Fruit fly (Drosophila melanogaster): ENCODE data around the gene Sfp65A.

Gene Sfp65A

DNA sequence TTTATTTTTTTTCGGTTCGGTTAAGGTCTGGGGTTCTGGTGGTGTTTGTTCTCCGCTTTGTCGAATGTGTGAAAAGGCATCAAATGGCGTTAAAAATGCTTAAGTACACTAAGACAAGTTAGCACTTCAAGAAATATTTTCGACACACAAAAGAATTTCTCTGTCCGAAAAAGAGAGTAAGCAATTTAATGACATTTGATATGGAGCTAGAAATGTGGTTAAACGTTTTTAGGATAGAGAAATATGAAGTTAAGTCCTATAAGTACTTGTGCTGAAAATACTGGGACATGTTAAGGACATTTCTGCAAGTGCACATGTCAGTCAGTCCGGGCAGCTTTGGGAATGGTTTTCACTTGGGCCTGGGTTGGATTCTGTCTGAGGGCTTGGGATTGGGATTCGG, 5.8 kb upstream of the Sfp65A start (continued):
- no peak for TF ChIP-seq Sox15 (GFP tag; optimal IDR thresholded peaks at IDR 0.05)
- TF ChIP-seq Gug (GFP tag; IDR thresholded peaks at IDR 0.05): no peak
- TF ChIP-seq Eip93F (GFP tag; optimal IDR thresholded peaks at IDR 0.05): no peak
- peak; percentile 52 for TF ChIP-seq esn (GFP tag; optimal IDR thresholded peaks at IDR 0.05)
- peak; percentile 24 for TF ChIP-seq CG10631 (GFP tag; optimal IDR thresholded peaks at IDR 0.05)
- TF ChIP-seq acj6 (GFP tag; optimal IDR thresholded peaks at IDR 0.05): no peak
- TF ChIP-seq dsx (GFP tag; optimal IDR thresholded peaks at IDR 0.05; ENCODE audit: poor library complexity, severe bottlenecking): no peak
- TF ChIP-seq CG6276 (GFP tag; optimal IDR thresholded peaks at IDR 0.05): no peak
- no peak for TF ChIP-seq Blimp-1 (GFP tag; optimal IDR thresholded peaks at IDR 0.05)
- TF ChIP-seq CG15336 (GFP tag; IDR thresholded peaks at IDR 0.05): 0 out of 2 replicates have a peak, but pooled peaks have one; percentile 11
- TF ChIP-seq achi (GFP tag; optimal IDR thresholded peaks at IDR 0.05): peak; percentile 9
- no peak for TF ChIP-seq CG9139 (GFP tag; optimal IDR thresholded peaks at IDR 0.05)
- TF ChIP-seq CG3919 (GFP tag; optimal IDR thresholded peaks at IDR 0.05): peak; percentile 16
- no peak for TF ChIP-seq CG1621 (tag; optimal IDR thresholded peaks at IDR 0.05)

DNA sequence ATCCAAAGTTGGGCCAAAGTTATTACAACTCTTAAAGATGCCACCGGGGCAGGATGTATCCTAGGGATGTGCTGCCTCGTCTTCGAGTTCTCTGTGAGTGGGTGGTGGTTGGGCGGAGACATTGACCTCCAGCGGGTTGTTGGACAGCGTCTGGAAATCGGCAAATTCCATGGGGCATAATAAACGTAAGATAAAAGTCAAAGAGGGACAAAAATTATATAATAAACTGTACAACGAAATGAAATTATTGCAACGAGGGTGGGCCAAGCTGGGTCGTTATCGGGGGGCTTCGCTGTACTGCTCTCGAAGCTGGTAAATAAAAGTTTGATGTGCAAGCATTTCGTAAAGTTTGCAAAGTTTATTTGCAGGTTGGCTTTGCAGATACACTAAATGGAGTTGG, 1.6 kb upstream of the Sfp65A start:
- no peak for TF ChIP-seq Sox15 (GFP tag; optimal IDR thresholded peaks at IDR 0.05)
- no peak for TF ChIP-seq CG8632 (GFP tag; optimal IDR thresholded peaks at IDR 0.05)
- no peak for TF ChIP-seq CG6276 (GFP tag; optimal IDR thresholded peaks at IDR 0.05)
- no peak for TF ChIP-seq CG10631 (GFP tag; optimal IDR thresholded peaks at IDR 0.05)
- TF ChIP-seq OdsH (GFP tag; optimal IDR thresholded peaks at IDR 0.05): no peak
- no peak for TF ChIP-seq svp (GFP tag)
- TF ChIP-seq salr (GFP tag; optimal IDR thresholded peaks at IDR 0.05): no peak
- TF ChIP-seq Eip75B (GFP tag; optimal IDR thresholded peaks at IDR 0.05): no peak
- no peak for TF ChIP-seq Sox14 (GFP tag; optimal IDR thresholded peaks at IDR 0.05)
- TF ChIP-seq pdm3 (GFP tag; optimal IDR thresholded peaks at IDR 0.05): no peak
- no peak for TF ChIP-seq achi (GFP tag; optimal IDR thresholded peaks at IDR 0.05)
- TF ChIP-seq CG9139 (GFP tag; optimal IDR thresholded peaks at IDR 0.05): no peak
- no peak for TF ChIP-seq Sox102F (GFP tag; optimal IDR thresholded peaks at IDR 0.05)

DNA sequence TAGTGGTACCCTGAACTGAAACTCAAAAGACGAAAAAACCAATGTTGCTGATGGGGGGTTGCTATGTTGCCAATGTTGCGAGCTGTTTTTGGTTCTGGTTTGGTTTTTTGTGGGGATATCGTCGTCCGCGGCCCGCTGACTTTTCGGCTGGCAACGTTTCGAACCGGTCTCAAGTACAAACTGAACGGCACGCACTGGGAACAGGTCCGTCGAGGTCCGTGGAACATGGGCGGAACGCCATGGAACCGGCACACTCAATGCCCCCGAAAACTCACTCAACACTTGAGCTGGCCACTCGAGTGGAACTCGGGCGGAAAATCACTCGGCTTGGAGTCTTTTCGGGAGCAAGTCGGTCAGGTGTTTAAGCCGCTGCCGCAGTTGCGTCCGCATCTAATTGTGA, 2.2 kb downstream of the Sfp65A start, which contains the start of gene CG13300:
Gene CG13300, minus strand, starts transcription at position 159 of the 400 bp plus-strand sequence.
- TF ChIP-seq fkh (GFP tag; optimal IDR thresholded peaks at IDR 0.05) (no peak), ss (GFP tag; optimal IDR thresholded peaks at IDR 0.05) (peak; percentile 54 to 78), CG9139 (GFP tag; optimal IDR thresholded peaks at IDR 0.05) (peak; percentile 44), Eip75B (GFP tag; optimal IDR thresholded peaks at IDR 0.05) (peak; percentile 41), svp (GFP tag) (peak; percentile 7), vri (GFP tag; optimal IDR thresholded peaks at IDR 0.05) (peak; percentile 20), salr (GFP tag; optimal IDR thresholded peaks at IDR 0.05) (no peak), Eip78C (GFP tag) (peak; percentile 46), CG6854 (GFP tag; optimal IDR thresholded peaks at IDR 0.05) (peak; percentile 56), cyc (GFP tag; optimal IDR thresholded peaks at IDR 0.05) (no peak), Blimp-1 (GFP tag; optimal IDR thresholded peaks at IDR 0.05) (no peak), CG15336 (GFP tag; IDR thresholded peaks at IDR 0.05) (peak; percentile 16; the same call in 1 of the 2 replicates), Ets96B (tag; optimal IDR thresholded peaks at IDR 0.05) (no peak), eg (GFP tag; IDR thresholded peaks at IDR 0.05) (peak; percentile 38; the same call in 1 of the 3 replicates), Sox102F (GFP tag; optimal IDR thresholded peaks at IDR 0.05) (peak; percentile 25), CG4318 (GFP tag; optimal IDR thresholded peaks at IDR 0.05) (no peak), CG10631 (GFP tag; optimal IDR thresholded peaks at IDR 0.05) (no peak), CG6276 (GFP tag; optimal IDR thresholded peaks at IDR 0.05) (peak; percentile 26), CG7368 (GFP tag; optimal IDR thresholded peaks at IDR 0.05) (peak; percentile 27), CG10669 (GFP tag; optimal IDR thresholded peaks at IDR 0.05) (no peak), CG11902 (GFP tag; optimal IDR thresholded peaks at IDR 0.05) (no peak), CG6163 (GFP tag; IDR thresholded peaks at IDR 0.05) (peak; percentile 26; the same call in 2 of the 3 replicates), CG1621 (tag; optimal IDR thresholded peaks at IDR 0.05) (peak; percentile 8), lz (GFP tag; optimal IDR thresholded peaks at IDR 0.05) (no peak), CG6808 (GFP tag; optimal IDR thresholded peaks at IDR 0.05) (peak; percentile 3), CG3919 (GFP tag; optimal IDR thresholded peaks at IDR 0.05) (peak; percentile 17), esn (GFP tag; optimal IDR thresholded peaks at IDR 0.05) (no peak), Smox (GFP tag; optimal IDR thresholded peaks at IDR 0.05) (no peak), dsx (GFP tag; optimal IDR thresholded peaks at IDR 0.05; ENCODE audit: poor library complexity, severe bottlenecking) (peak; percentile 60)
